Worm (Caenorhabditis elegans): ENCODE results near the gene dyf-7.

DNA sequence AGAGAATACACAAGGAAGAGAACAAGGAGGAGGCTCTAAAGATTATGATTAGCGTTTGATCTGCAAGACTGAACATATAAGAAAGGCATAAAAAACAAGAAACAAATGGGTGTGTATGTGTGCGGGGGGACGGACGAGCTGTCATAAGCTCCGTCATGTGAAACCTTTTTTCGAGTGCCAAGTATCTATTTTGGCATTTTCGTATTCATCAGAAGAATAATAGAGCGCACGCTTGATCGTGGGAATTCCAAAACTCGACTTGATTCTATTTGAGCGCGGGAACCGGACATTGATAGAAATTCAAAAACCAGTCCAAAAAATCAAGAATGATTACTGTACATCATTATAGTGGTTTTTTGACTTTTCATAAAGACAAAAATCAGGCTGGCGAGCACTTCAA is 41.7 kb upstream of the dyf-7 start:
- TF ChIP-seq sea-1 (GFP tag; conservative IDR thresholded peaks at IDR 0.05) (no peak), ama-1 (optimal IDR thresholded peaks at IDR 0.05) (no peak), flt-1 (GFP tag; IDR thresholded peaks at IDR 0.05) (no peak), ceh-13 (GFP tag; optimal IDR thresholded peaks at IDR 0.05) (no peak), hmbx-1 (tag; optimal IDR thresholded peaks at IDR 0.05) (no peak), ceh-36 (tag; optimal IDR thresholded peaks at IDR 0.05) (no peak), B0310.2 (tag; optimal IDR thresholded peaks at IDR 0.05) (no peak)
